Fruit fly (Drosophila melanogaster): ENCODE data around the gene CG10853.

The CG10853 gene

DNA sequence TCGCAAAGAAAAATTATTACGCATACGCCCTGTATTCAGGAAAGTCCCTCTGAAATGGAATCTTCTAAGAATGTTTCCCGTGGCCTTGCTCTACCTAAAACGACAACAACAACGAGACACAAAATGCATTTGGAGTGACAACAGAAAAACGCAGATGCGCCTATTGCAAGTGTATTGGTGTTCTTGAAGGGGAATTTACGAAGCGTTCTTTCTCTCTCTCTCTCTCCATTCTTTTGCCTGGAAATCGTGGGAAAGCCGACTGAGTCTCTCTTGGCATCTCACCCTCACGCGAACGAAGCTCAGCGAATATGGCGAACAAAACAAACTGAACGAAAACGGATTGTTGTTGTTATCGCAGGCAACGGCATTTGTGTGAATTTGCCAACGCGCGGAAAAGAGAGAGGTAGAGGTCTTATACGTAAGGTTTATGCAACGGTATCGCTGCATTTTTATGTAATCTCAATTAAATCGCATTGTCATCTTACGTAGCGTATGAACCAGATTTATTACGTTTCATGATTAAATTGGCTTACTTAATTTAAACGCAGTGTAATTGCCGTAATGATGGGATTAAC, 21.4 kb upstream of the CG10853 start:
- no peak for TF ChIP-seq usp (GFP tag; optimal IDR thresholded peaks at IDR 0.05)
- TF ChIP-seq EcR (GFP tag; optimal IDR thresholded peaks at IDR 0.05) = no peak
- peak; percentile 8 for TF ChIP-seq pan (optimal IDR thresholded peaks at IDR 0.05)
- TF ChIP-seq CG8478 (optimal IDR thresholded peaks at IDR 0.05) = no peak

dm6 chr3L:3927462-3927861, 20.2 kb upstream of the CG10853 start:
- TF ChIP-seq CG8478 (optimal IDR thresholded peaks at IDR 0.05) (no peak), psq (optimal IDR thresholded peaks at IDR 0.05) (no peak), Dll (optimal IDR thresholded peaks at IDR 0.05) (no peak), EcR (GFP tag; optimal IDR thresholded peaks at IDR 0.05) (no peak), usp (GFP tag; optimal IDR thresholded peaks at IDR 0.05) (no peak), pan (optimal IDR thresholded peaks at IDR 0.05) (no peak)

dm6 chr3L:3928205-3928942, 19.3 kb upstream of the CG10853 start:
- no peak for TF ChIP-seq psq (optimal IDR thresholded peaks at IDR 0.05)
- TF ChIP-seq CG8478 (optimal IDR thresholded peaks at IDR 0.05) = no peak
- TF ChIP-seq usp (GFP tag; optimal IDR thresholded peaks at IDR 0.05) = no peak
- no peak for TF ChIP-seq EcR (GFP tag; optimal IDR thresholded peaks at IDR 0.05)
- TF ChIP-seq Dll (optimal IDR thresholded peaks at IDR 0.05) = no peak
- no peak for TF ChIP-seq pan (optimal IDR thresholded peaks at IDR 0.05)

DNA sequence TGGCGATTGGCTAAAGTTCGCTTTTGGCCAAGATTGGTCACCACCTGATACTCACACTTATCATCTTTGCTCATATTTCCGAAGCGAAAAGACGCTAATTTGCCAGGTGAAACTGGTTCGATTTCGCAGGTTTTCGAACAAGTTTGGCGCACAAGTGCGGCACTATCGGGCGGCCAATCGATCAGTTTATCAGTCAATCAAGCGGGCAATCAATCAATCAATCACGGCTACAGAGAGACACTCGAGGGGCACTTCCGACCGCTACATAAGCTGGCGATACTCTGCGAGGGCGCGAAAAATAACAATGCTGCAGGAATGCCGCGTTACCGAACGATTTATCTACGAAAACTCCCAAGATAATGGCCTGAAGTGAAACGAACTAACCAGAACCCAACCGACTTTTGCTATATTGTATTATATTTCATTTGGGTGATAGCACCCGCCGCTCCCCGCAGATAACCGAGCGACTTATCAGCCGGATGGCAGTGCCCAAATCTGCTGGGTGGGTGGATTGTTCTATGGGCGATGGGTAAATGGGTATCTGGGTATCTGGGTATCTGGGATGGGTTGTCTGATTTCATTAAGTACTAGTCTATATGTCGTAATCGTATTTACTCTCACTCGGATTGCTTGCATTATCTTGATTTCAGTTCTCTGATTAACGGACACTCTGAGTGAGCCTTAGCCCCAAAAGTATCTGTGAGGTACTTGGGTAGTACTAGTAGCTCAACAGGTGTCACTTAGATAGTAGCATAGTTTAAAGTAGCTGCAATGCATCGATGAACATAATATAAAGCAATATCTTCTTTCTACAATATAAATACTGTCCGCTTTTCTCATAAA, 18.5 kb upstream of the CG10853 start:
- TF ChIP-seq usp (GFP tag; optimal IDR thresholded peaks at IDR 0.05) = no peak
- TF ChIP-seq Dll (optimal IDR thresholded peaks at IDR 0.05) = no peak
- TF ChIP-seq CG8478 (optimal IDR thresholded peaks at IDR 0.05) = no peak
- TF ChIP-seq psq (optimal IDR thresholded peaks at IDR 0.05) = no peak
- TF ChIP-seq pan (optimal IDR thresholded peaks at IDR 0.05) = no peak
- TF ChIP-seq EcR (GFP tag; optimal IDR thresholded peaks at IDR 0.05) = no peak

DNA sequence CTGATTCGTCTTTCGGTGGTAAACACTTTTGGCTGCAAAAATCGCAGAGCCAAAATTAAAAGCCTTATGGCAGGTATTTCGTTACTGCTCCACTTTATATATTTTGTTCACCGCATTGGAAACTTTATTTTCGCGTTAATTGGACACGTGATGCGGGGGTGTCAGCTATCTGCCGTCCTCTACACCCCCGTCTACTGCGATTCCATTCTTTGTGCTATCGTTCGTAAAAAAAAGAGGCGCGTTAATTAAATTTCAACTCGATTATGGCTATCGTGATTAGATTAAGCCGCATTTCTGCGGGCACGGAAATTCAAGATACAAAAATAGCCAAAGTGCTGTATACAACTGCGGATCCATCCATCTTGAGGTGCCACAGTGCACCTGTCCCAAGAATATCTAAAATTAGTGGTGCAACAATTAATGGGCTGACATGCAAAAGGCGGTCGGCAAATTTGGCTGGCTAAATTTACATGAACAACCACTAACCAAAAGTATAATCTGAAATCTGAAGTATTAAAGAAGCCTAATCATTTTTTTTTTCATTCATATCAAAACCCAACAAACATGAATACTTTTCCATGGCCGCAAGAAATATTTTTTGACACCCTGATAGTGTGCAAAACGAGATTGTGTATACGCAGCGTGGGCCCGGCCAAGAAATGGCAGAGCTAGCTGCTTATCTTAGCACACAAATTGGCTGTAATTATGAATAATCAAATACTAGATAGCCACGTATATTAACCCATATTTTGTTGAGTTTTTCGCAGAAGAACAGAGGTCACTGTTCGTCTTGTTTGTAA, 17.5 kb upstream of the CG10853 start:
- TF ChIP-seq psq (optimal IDR thresholded peaks at IDR 0.05) (no peak), Dll (optimal IDR thresholded peaks at IDR 0.05) (no peak), CG8478 (optimal IDR thresholded peaks at IDR 0.05) (no peak)

- TF ChIP-seq Dll (optimal IDR thresholded peaks at IDR 0.05) (no peak), EcR (GFP tag; optimal IDR thresholded peaks at IDR 0.05) (no peak), CG8478 (optimal IDR thresholded peaks at IDR 0.05) (no peak)
Measured at dm6 chr3L:3930930-3931329, 16.8 kb upstream of the CG10853 start.

- no peak for TF ChIP-seq pan (optimal IDR thresholded peaks at IDR 0.05)
- TF ChIP-seq EcR (GFP tag; optimal IDR thresholded peaks at IDR 0.05) = no peak
- TF ChIP-seq CG8478 (optimal IDR thresholded peaks at IDR 0.05) = no peak
- TF ChIP-seq usp (GFP tag; optimal IDR thresholded peaks at IDR 0.05) = no peak
- no peak for TF ChIP-seq Dll (optimal IDR thresholded peaks at IDR 0.05)
- no peak for TF ChIP-seq psq (optimal IDR thresholded peaks at IDR 0.05)
Measured at dm6 chr3L:3931778-3932177, 15.9 kb upstream of the CG10853 start.

- no peak for TF ChIP-seq pan (optimal IDR thresholded peaks at IDR 0.05)
- no peak for TF ChIP-seq CG8478 (optimal IDR thresholded peaks at IDR 0.05)
- TF ChIP-seq usp (GFP tag; optimal IDR thresholded peaks at IDR 0.05) = no peak
Measured at dm6 chr3L:3932742-3933289, 14.9 kb upstream of the CG10853 start.

- no peak for TF ChIP-seq Dll (optimal IDR thresholded peaks at IDR 0.05)
- no peak for TF ChIP-seq usp (GFP tag; optimal IDR thresholded peaks at IDR 0.05)
- no peak for TF ChIP-seq psq (optimal IDR thresholded peaks at IDR 0.05)
- TF ChIP-seq pan (optimal IDR thresholded peaks at IDR 0.05) = no peak
- TF ChIP-seq EcR (GFP tag; optimal IDR thresholded peaks at IDR 0.05) = no peak
- no peak for TF ChIP-seq CG8478 (optimal IDR thresholded peaks at IDR 0.05)
Measured at dm6 chr3L:3933599-3933998, 14.1 kb upstream of the CG10853 start.

- TF ChIP-seq CG8478 (optimal IDR thresholded peaks at IDR 0.05) = no peak
- no peak for TF ChIP-seq psq (optimal IDR thresholded peaks at IDR 0.05)
- TF ChIP-seq pan (optimal IDR thresholded peaks at IDR 0.05) = no peak
- peak in 1 of 2 experiments; percentile 39 for TF ChIP-seq EcR (GFP tag; optimal IDR thresholded peaks at IDR 0.05)
Measured at dm6 chr3L:3934110-3934509, 13.6 kb upstream of the CG10853 start.

DNA sequence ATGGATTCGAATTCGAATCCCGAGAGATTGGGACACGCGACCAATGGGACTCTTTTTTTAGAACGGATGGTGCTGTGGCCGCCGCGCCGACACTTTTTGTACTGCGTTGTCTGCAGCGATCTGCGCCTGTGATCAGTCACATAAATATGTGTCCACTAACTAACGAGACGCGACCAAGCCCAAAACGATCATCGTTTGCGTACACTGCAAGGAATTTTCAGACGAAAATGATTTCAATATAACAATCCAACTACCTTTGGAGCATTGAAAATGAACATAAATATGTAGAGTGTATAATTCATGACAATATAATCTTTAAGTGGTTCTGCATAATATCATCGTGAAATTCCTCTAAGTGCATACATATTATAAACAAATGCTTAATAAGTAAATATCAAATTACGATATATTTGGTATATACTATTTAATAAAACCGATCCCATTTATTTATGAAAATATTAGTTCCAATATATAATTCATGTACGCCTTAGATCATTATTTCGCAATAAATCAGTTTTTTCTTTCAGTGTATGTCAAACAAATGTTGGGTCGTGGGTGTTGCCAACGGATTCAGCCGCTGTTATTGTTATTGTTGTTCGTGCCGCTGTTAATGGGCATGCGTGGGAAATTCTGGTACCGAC, 12.0 kb upstream of the CG10853 start, which contains the start of gene Eip63F-1:
TSS of gene Eip63F-1 (minus strand) at position 51 of the 641 bp plus-strand sequence.
- TF ChIP-seq psq (optimal IDR thresholded peaks at IDR 0.05) = no peak
- no peak for TF ChIP-seq CG8478 (optimal IDR thresholded peaks at IDR 0.05)
- TF ChIP-seq usp (GFP tag; optimal IDR thresholded peaks at IDR 0.05) = no peak
- TF ChIP-seq Dll (optimal IDR thresholded peaks at IDR 0.05) = no peak
- TF ChIP-seq pan (optimal IDR thresholded peaks at IDR 0.05) = no peak
- TF ChIP-seq EcR (GFP tag; optimal IDR thresholded peaks at IDR 0.05) = no peak

Data from whole organism.